Fruit fly (Drosophila melanogaster) whole organism, embryonic: ENCODE results near the gene lbl.

Experiments used
- BtbVII ChIP-seq: fragments of 200-800 bp; sonication (Bioruptor generic); optimal IDR thresholded peaks from 3 replicates; lab custom pipeline; 2017; ENCODE audit warnings: missing biosample characterization, mild to moderate bottlenecking, missing genetic modification characterization
- CG8281 ChIP-seq: fragments of 200-800 bp; sonication (Bioruptor generic); optimal IDR thresholded peaks from 2 replicates; lab custom pipeline; 2018; ENCODE audit warnings: missing biosample characterization, mild to moderate bottlenecking, missing genetic modification characterization, moderate library complexity

DNA sequence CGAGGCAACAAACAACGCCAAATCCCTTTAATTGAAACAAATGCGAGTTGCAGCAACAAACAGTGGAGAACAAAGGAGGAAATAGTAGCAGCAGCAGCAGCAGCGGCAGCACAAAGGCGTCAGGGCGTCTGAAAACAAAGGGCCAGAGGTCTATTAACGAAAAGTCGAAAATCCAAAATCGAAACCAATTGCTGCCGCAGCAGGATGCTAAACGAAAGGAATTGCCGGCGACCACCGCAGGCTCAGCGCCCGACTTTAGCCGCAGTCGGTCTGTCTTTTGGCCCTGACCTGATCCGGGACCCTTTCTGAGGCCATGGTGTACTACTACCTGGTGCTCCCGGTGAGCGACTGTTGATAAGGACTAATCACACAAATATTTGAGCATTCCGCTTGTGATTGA lies 13.7 kb upstream of the lbl start:
- no peak for TF ChIP-seq BtbVII
- TF ChIP-seq CG8281 (tag; lab: Kevin White, UChicago): no peak
